Worm (Caenorhabditis elegans) whole organism, young adult: Measurements from ENCODE around the gene srx-8.

Experiments used
- F57A8.1 ChIP-seq: fragments of 200-800 bp; sonication (Bioruptor generic); optimal IDR thresholded peaks from 2 replicates; lab custom pipeline; 2018; ENCODE audit warnings: mild to moderate bottlenecking, missing genetic modification characterization, moderate library complexity, missing compliant biosample characterization
- egrh-3 ChIP-seq: fragments of 200-800 bp; sonication (Bioruptor generic); IDR thresholded peaks from 2 replicates; pipeline ENCODE4 v1.3.6; 2022; ENCODE audit warnings: missing genetic modification reagents, missing genetic modification characterization, missing compliant biosample characterization
- hrde-1 ChIP-seq: sonication (generic microtip); optimal IDR thresholded peaks from 2 replicates; lab custom pipeline; 2016; ENCODE audit warnings: missing genetic modification characterization, mild to moderate bottlenecking, missing compliant biosample characterization, moderate library complexity, missing genotype, missing genetic modification reagents, borderline replicate concordance
- nfya-2 ChIP-seq: fragments of 200-800 bp; sonication (Bioruptor generic); IDR thresholded peaks from 2 replicates; pipeline ENCODE4 v1.3.6; 2022; ENCODE audit warnings: missing genetic modification reagents, missing genetic modification characterization, missing compliant biosample characterization
- unc-62 ChIP-seq: fragments of 150-350 bp; optimal IDR thresholded peaks from 2 replicates; lab custom pipeline; 2014; ENCODE audit warnings: missing biosample characterization, missing genetic modification reagents, missing genetic modification characterization
- ztf-25 ChIP-seq: fragments of 200-800 bp; sonication (Bioruptor generic); IDR thresholded peaks from 2 replicates; pipeline ENCODE4 v1.3.6; 2022; ENCODE audit warnings: missing genetic modification reagents, missing genetic modification characterization, missing compliant biosample characterization

- no peak for TF ChIP-seq nfya-2 (GFP tag; lab: Robert Waterston, UW)
- TF ChIP-seq ztf-25 (GFP tag; lab: Robert Waterston, UW) = no peak
- TF ChIP-seq unc-62 (GFP tag; lab: Kevin White, UChicago) = no peak
- TF ChIP-seq egrh-3 (GFP tag; lab: Robert Waterston, UW) = no peak
- no peak for TF ChIP-seq F57A8.1 (GFP tag; lab: Kevin White, UChicago)
- TF ChIP-seq hrde-1 (tag; lab: Kevin White, UChicago) = no peak
These were observed 4.0 kb upstream of the srx-8 start, which contains the start of gene srx-7 for ce11 chrV:559940-560339.
